Worm (Caenorhabditis elegans) whole organism, young adult: ENCODE measurements around the gene ZK1248.11.

Experiments used
- B0035.1 ChIP-seq: sonication (generic microtip); optimal IDR thresholded peaks from 2 replicates; lab custom pipeline; 2016; ENCODE audit warnings: missing genetic modification characterization, mild to moderate bottlenecking, missing compliant biosample characterization, missing genotype, missing genetic modification reagents
- F23B12.7 ChIP-seq: sonication (generic microtip); optimal IDR thresholded peaks from 2 replicates; lab custom pipeline; 2017; ENCODE audit warnings: missing genetic modification characterization, mild to moderate bottlenecking, missing compliant biosample characterization, antibody characterized with exemption, moderate library complexity; ENCODE audit not compliant: insufficient read depth
- F57C9.4 ChIP-seq: sonication (generic microtip); optimal IDR thresholded peaks from 2 replicates; lab custom pipeline; 2017; ENCODE audit warnings: mild to moderate bottlenecking, missing genetic modification characterization, missing compliant biosample characterization
- T26A5.8 ChIP-seq: sonication (generic microtip); optimal IDR thresholded peaks from 2 replicates; lab custom pipeline; 2016; ENCODE audit warnings: missing genetic modification characterization, missing compliant biosample characterization
- Y53F4B.3 ChIP-seq: fragments of 200-800 bp; sonication (Bioruptor generic); IDR thresholded peaks from 2 replicates; pipeline ENCODE4 v1.3.6; 2022; ENCODE audit warnings: missing genetic modification reagents, missing genetic modification characterization, missing compliant biosample characterization
- Y67H2A.10 ChIP-seq: fragments of 200-800 bp; sonication (Bioruptor generic); conservative IDR thresholded peaks from 2 replicates; pipeline ENCODE4 v1.3.6; 2022; ENCODE audit warnings: missing genetic modification reagents, missing genetic modification characterization, missing compliant biosample characterization
- akir-1 ChIP-seq: fragments of 200-800 bp; sonication (Bioruptor generic); optimal IDR thresholded peaks from 2 replicates; lab custom pipeline; 2018; ENCODE audit warnings: mild to moderate bottlenecking, missing genetic modification characterization, moderate library complexity, missing compliant biosample characterization
- atf-7 ChIP-seq: sonication (generic microtip); optimal IDR thresholded peaks from 2 replicates; lab custom pipeline; 2017; ENCODE audit warnings: mild to moderate bottlenecking, missing genetic modification characterization, missing compliant biosample characterization
- attf-6 ChIP-seq: fragments of 200-800 bp; sonication (Bioruptor generic); IDR thresholded peaks from 2 replicates; pipeline ENCODE4 v1.3.6; 2022; ENCODE audit warnings: missing genetic modification reagents, missing genetic modification characterization, missing compliant biosample characterization
- ccch-3 ChIP-seq: fragments of 200-800 bp; sonication (Bioruptor generic); optimal IDR thresholded peaks from 2 replicates; lab custom pipeline; 2018; ENCODE audit warnings: mild to moderate bottlenecking, missing genetic modification characterization, missing compliant biosample characterization
- ceh-27 ChIP-seq: fragments of 200-800 bp; sonication (Bioruptor generic); optimal IDR thresholded peaks from 2 replicates; lab custom pipeline; 2018; ENCODE audit warnings: mild to moderate bottlenecking, missing genetic modification characterization, moderate library complexity, missing compliant biosample characterization
- ceh-58 ChIP-seq: fragments of 200-800 bp; sonication (Bioruptor generic); IDR thresholded peaks from 2 replicates; pipeline ENCODE4 v1.3.6; 2022; ENCODE audit warnings: missing genetic modification characterization, missing compliant biosample characterization
- ceh-91 ChIP-seq: fragments of 200-800 bp; sonication (Bioruptor generic); IDR thresholded peaks from 2 replicates; pipeline ENCODE4 v1.3.6; 2022; ENCODE audit warnings: missing genetic modification reagents, missing genetic modification characterization, missing compliant biosample characterization
- egl-18 ChIP-seq: fragments of 200-800 bp; sonication (Bioruptor generic); IDR thresholded peaks from 2 replicates; pipeline ENCODE4 v1.3.6; 2022; ENCODE audit warnings: missing genetic modification reagents, missing genetic modification characterization, missing compliant biosample characterization
- egrh-3 ChIP-seq: fragments of 200-800 bp; sonication (Bioruptor generic); IDR thresholded peaks from 2 replicates; pipeline ENCODE4 v1.3.6; 2022; ENCODE audit warnings: missing genetic modification reagents, missing genetic modification characterization, missing compliant biosample characterization
- fkh-3 ChIP-seq: sonication (generic microtip); optimal IDR thresholded peaks from 2 replicates; lab custom pipeline; 2016; ENCODE audit warnings: mild to moderate bottlenecking, missing genetic modification characterization, missing compliant biosample characterization
- hlh-12 ChIP-seq: sonication (generic microtip); optimal IDR thresholded peaks from 2 replicates; lab custom pipeline; 2016; ENCODE audit warnings: missing genetic modification characterization, missing compliant biosample characterization
- hmg-20 ChIP-seq: fragments of 200-800 bp; sonication (Bioruptor generic); IDR thresholded peaks from 2 replicates; pipeline ENCODE4 v1.3.6; 2022; ENCODE audit warnings: missing genetic modification reagents, missing genetic modification characterization, missing compliant biosample characterization
- lin-54 ChIP-seq: fragments of 200-800 bp; sonication (Bioruptor generic); optimal IDR thresholded peaks from 2 replicates; lab custom pipeline; 2018; ENCODE audit warnings: mild to moderate bottlenecking, missing genetic modification characterization, missing compliant biosample characterization
- madf-3 ChIP-seq: fragments of 200-800 bp; sonication (Bioruptor generic); IDR thresholded peaks from 2 replicates; pipeline ENCODE4 v1.3.6; 2022; ENCODE audit warnings: missing genetic modification reagents, missing genetic modification characterization, missing compliant biosample characterization
- madf-8 ChIP-seq: fragments of 200-800 bp; sonication (Bioruptor generic); conservative IDR thresholded peaks from 2 replicates; pipeline ENCODE4 v1.3.6; 2022; ENCODE audit warnings: missing genetic modification reagents, missing genetic modification characterization, missing compliant biosample characterization
- mcd-1 ChIP-seq: fragments of 200-800 bp; sonication (Bioruptor generic); IDR thresholded peaks from 2 replicates; pipeline ENCODE4 v1.3.6; 2022; ENCODE audit warnings: missing genetic modification reagents, missing genetic modification characterization, missing compliant biosample characterization
- nfya-1 ChIP-seq: sonication (generic microtip); optimal IDR thresholded peaks from 2 replicates; lab custom pipeline; 2017; ENCODE audit warnings: antibody characterized with exemption, missing compliant biosample characterization, missing genetic modification characterization, borderline replicate concordance; ENCODE audit not compliant: insufficient read depth
- nfya-2 ChIP-seq: fragments of 200-800 bp; sonication (Bioruptor generic); IDR thresholded peaks from 2 replicates; pipeline ENCODE4 v1.3.6; 2022; ENCODE audit warnings: missing genetic modification reagents, missing genetic modification characterization, missing compliant biosample characterization
- nfyb-1 ChIP-seq: fragments of 200-800 bp; sonication (Bioruptor generic); IDR thresholded peaks from 2 replicates; pipeline ENCODE4 v1.3.6; 2022; ENCODE audit warnings: missing genetic modification reagents, missing genetic modification characterization, missing compliant biosample characterization
- nhr-179 ChIP-seq: sonication (generic microtip); optimal IDR thresholded peaks from 2 replicates; lab custom pipeline; 2016; ENCODE audit warnings: mild to moderate bottlenecking, missing genetic modification characterization, missing compliant biosample characterization
- nhr-80 ChIP-seq: sonication (generic microtip); optimal IDR thresholded peaks from 2 replicates; lab custom pipeline; 2016; ENCODE audit warnings: missing genetic modification characterization, missing compliant biosample characterization
- pbrm-1 ChIP-seq: fragments of 200-800 bp; sonication (Bioruptor generic); IDR thresholded peaks from 2 replicates; pipeline ENCODE4 v1.3.6; 2022; ENCODE audit warnings: missing genetic modification reagents, missing genetic modification characterization, missing compliant biosample characterization
- pha-4 ChIP-seq: fragments of 150-350 bp; sonication (generic microtip); optimal IDR thresholded peaks from 2 replicates; lab custom pipeline; 2014; ENCODE audit warnings: missing biosample characterization, missing genetic modification reagents, missing genetic modification characterization
- rec-8 ChIP-seq, 2 experiments: sonication (generic microtip); optimal IDR thresholded peaks; 2 replicates each; lab custom pipeline; 2016; ENCODE audit warnings: mild to moderate bottlenecking in 2 of 2, missing genetic modification characterization in 2 of 2, missing genetic modification reagents in 2 of 2, missing genotype in 2 of 2, missing biosample characterization in 1 of 2, missing compliant biosample characterization in 1 of 2, moderate library complexity in 1 of 2
- repo-1 ChIP-seq: sonication (generic microtip); optimal IDR thresholded peaks from 2 replicates; lab custom pipeline; 2017; ENCODE audit warnings: mild to moderate bottlenecking, missing genetic modification characterization, missing compliant biosample characterization
- rpc-1 ChIP-seq, 2 experiments: fragments of 150-350 bp in 1 of 2; sonication (generic microtip) in 1 of 2; optimal IDR thresholded peaks; 2 replicates each; lab custom pipeline; 2014 to 2018; ENCODE audit warnings: missing biosample characterization in 1 of 2, missing genetic modification characterization in 1 of 2, missing genetic modification reagents in 1 of 2, missing genotype in 1 of 2
- snpc-1.1 ChIP-seq: sonication (generic microtip); optimal IDR thresholded peaks from 2 replicates; lab custom pipeline; 2017; ENCODE audit warnings: missing genetic modification characterization, mild to moderate bottlenecking, missing compliant biosample characterization, antibody characterized with exemption, moderate library complexity, missing genotype, missing genetic modification reagents; ENCODE audit not compliant: insufficient read depth
- tbx-9 ChIP-seq: sonication (generic microtip); optimal IDR thresholded peaks from 2 replicates; lab custom pipeline; 2016; ENCODE audit warnings: borderline replicate concordance, missing genetic modification characterization, inconsistent platforms, missing compliant biosample characterization
- ztf-25 ChIP-seq: fragments of 200-800 bp; sonication (Bioruptor generic); IDR thresholded peaks from 2 replicates; pipeline ENCODE4 v1.3.6; 2022; ENCODE audit warnings: missing genetic modification reagents, missing genetic modification characterization, missing compliant biosample characterization
- ztf-26 ChIP-seq: sonication (generic microtip); optimal IDR thresholded peaks from 2 replicates; lab custom pipeline; 2017; ENCODE audit warnings: missing genetic modification characterization, missing compliant biosample characterization
- ztf-3 ChIP-seq: fragments of 200-800 bp; sonication (Bioruptor generic); optimal IDR thresholded peaks from 2 replicates; lab custom pipeline; 2018; ENCODE audit warnings: mild to moderate bottlenecking, missing genetic modification characterization, missing compliant biosample characterization

The ZK1248.11 gene

ce11 chrII:5863893-5864292, 35.5 kb upstream of the ZK1248.11 start, which contains the start of gene tag-234:
Gene tag-234 (plus strand): TSS chrII:5864193.
- TF ChIP-seq T26A5.8 = no peak
- TF ChIP-seq madf-3 (GFP tag; lab: Robert Waterston, UW) = no peak
- TF ChIP-seq nhr-179 (tag; lab: Kevin White, UChicago) = no peak
- TF ChIP-seq ztf-26 (tag; lab: Kevin White, UChicago) = no peak
- no peak for TF ChIP-seq atf-7 (tag; lab: Kevin White, UChicago)
- no peak for TF ChIP-seq rec-8 (tag; optimal IDR thresholded peaks at IDR 0.05; lab: Kevin White, UChicago)
- TF ChIP-seq ceh-27 (GFP tag; lab: Kevin White, UChicago) = no peak
- TF ChIP-seq nhr-80 (tag; lab: Kevin White, UChicago) = peak; percentile 38
- no peak for TF ChIP-seq akir-1

ce11 chrII:5860621-5861020, 32.2 kb upstream of the ZK1248.11 start:
- TF ChIP-seq nfya-1 (no peak), pha-4 (no peak), ccch-3 (no peak), B0035.1 (tag; lab: Kevin White, UChicago) (no peak), tbx-9 (tag; lab: Kevin White, UChicago) (no peak), ceh-58 (GFP tag; lab: Robert Waterston, UW) (no peak), madf-8 (no peak), snpc-1.1 (tag; lab: Kevin White, UChicago) (no peak), ceh-27 (GFP tag; lab: Kevin White, UChicago) (no peak), akir-1 (no peak), rec-8 (tag; optimal IDR thresholded peaks at IDR 0.05; lab: Kevin White, UChicago) (no peak), ztf-3 (no peak), rpc-1 (optimal IDR thresholded peaks at IDR 0.05; lab: Kevin White, UChicago) (no peak), rpc-1 (tag; optimal IDR thresholded peaks at IDR 0.05; lab: Kevin White, UChicago) (no peak), pbrm-1 (GFP tag; lab: Robert Waterston, UW) (no peak)

- TF ChIP-seq ztf-3 (no peak), fkh-3 (tag; lab: Kevin White, UChicago) (no peak), snpc-1.1 (tag; lab: Kevin White, UChicago) (no peak), attf-6 (GFP tag; lab: Robert Waterston, UW) (no peak), nfya-1 (no peak), Y53F4B.3 (GFP tag; lab: Robert Waterston, UW) (no peak), nhr-80 (tag; lab: Kevin White, UChicago) (no peak), egl-18 (GFP tag; lab: Robert Waterston, UW) (no peak), lin-54 (no peak), mcd-1 (GFP tag; lab: Robert Waterston, UW) (no peak), nfya-2 (no peak), Y67H2A.10 (GFP tag; lab: Robert Waterston, UW) (no peak)
Measured at ce11 chrII:5858322-5858721, 29.9 kb upstream of the ZK1248.11 start, which contains the start of gene F55C12.4. Gene F55C12.4 (minus strand): TSS chrII:5858422.

ce11 chrII:5854122-5854521, 25.7 kb upstream of the ZK1248.11 start, which contains the start of gene H41C03.1:
Gene H41C03.1 (plus strand): TSS chrII:5854422.
- no peak for TF ChIP-seq F57C9.4 (tag; lab: Kevin White, UChicago)
- no peak for TF ChIP-seq hlh-12 (tag; lab: Kevin White, UChicago)
- TF ChIP-seq repo-1 (tag; lab: Kevin White, UChicago) = no peak
- TF ChIP-seq mcd-1 (GFP tag; lab: Robert Waterston, UW) = no peak
- TF ChIP-seq ztf-25 = no peak
- no peak for TF ChIP-seq snpc-1.1 (tag; lab: Kevin White, UChicago)
- no peak for TF ChIP-seq egrh-3 (GFP tag; lab: Robert Waterston, UW)
- no peak for TF ChIP-seq ceh-58 (GFP tag; lab: Robert Waterston, UW)
- TF ChIP-seq fkh-3 (tag; lab: Kevin White, UChicago) = no peak
- no peak for TF ChIP-seq atf-7 (tag; lab: Kevin White, UChicago)
- TF ChIP-seq Y53F4B.3 (GFP tag; lab: Robert Waterston, UW) = no peak
- no peak for TF ChIP-seq ceh-91 (GFP tag; lab: Robert Waterston, UW)
- TF ChIP-seq hmg-20 (GFP tag; lab: Robert Waterston, UW) = no peak
- TF ChIP-seq F23B12.7 (tag; lab: Kevin White, UChicago) = no peak
- no peak for TF ChIP-seq nfyb-1 (GFP tag; lab: Robert Waterston, UW)
